Fruit fly (Drosophila melanogaster) whole organism: ENCODE measurements around the gene CG6511.

Experiments used
- Dll ChIP-seq: fragments of >200 bp; optimal IDR thresholded peaks from 2 replicates; lab custom pipeline; 2017
- pan ChIP-seq: fragments of >200 bp; optimal IDR thresholded peaks from 2 replicates; lab custom pipeline; 2017

DNA sequence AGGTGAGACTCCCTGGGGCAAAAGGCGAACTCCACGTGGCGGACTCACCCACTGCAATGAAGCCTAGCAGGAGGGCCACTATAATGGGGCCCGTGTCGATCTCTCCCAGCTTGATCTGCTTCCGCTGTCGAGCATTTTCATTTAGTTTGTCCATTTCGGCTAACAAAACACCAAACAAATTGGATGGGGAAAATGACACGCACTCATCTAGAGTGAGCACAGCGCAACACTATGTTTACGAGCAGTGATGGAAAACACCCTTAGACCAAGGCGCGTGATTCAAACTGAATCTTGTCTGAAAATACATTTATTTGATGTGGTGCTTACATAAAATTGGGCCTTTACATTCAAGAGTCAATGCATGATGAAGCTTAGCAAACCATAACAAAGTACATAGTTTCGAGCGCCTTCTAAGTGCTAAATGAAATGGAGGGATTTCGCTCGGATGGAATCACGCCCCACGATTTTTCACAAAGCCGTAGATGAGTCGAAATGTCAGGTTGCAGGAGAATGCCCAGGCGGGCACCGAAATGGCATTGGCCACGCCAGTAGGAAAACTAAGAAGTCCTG is 1.0 kb upstream of the CG6511 start, which contains the start of gene SrpRbeta:
- TF ChIP-seq pan, result no peak
- TF ChIP-seq Dll (lab: Kevin White, UChicago), result no peak
